Fruit fly (Drosophila melanogaster): ENCODE measurements around the gene Tektin-C.

Tektin-C gene

DNA sequence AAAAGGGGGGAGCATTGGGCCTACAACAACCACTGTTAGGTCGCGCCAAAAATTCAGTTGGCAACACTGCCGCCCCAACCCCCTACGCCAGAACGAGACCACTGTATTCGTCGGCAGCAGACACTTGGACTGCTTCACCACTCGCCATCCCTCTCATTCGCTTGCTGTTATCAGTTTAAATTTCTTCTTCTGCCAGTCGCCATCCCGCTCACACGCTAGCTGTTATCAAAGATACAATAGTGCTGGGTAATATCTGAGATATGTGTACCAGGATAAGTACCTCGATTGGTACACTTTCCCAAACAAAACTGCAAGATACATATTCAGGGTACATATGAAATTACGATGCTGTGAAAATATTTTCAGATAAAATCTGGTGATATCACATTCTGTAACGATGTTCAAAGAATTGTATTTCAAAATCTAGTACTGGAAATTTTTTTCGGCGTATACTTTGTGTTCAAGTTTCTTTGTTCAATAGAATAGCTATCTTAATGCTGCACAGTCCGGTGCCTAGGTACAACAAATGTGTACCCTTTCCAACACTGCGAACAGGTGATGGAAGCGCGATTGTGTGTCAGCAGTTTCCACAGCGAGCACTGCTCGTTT is 25.4 kb downstream of the Tektin-C start (continued):
- TF ChIP-seq Dbx (GFP tag; IDR thresholded peaks at IDR 0.05) (peak; percentile 74; the same call in 2 of the 3 replicates), al (GFP tag; IDR thresholded peaks at IDR 0.05) (peak; percentile 53; the same call in 1 of the 2 replicates), gcm (GFP tag; optimal IDR thresholded peaks at IDR 0.05) (peak; percentile 81), amos (GFP tag; IDR thresholded peaks at IDR 0.05; ENCODE audit: partially characterized antibody) (peak; percentile 44; the same call in 1 of the 2 replicates), Neu2 (GFP tag; optimal IDR thresholded peaks at IDR 0.05; ENCODE audit: borderline replicate concordance) (no peak), zfh1 (GFP tag; IDR thresholded peaks at IDR 0.05) (peak; percentile 74), sqz (GFP tag; optimal IDR thresholded peaks at IDR 0.05) (no peak), CG16779 (GFP tag; IDR thresholded peaks at IDR 0.05) (0 out of 2 replicates have a peak, but pooled peaks have one; percentile 7), CG15073 (GFP tag; optimal IDR thresholded peaks at IDR 0.05) (peak; percentile 35), jing (GFP tag; optimal IDR thresholded peaks at IDR 0.05) (peak; percentile 38), Ptx1 (GFP tag; IDR thresholded peaks at IDR 0.05) (peak; percentile 69), CG8924 (tag; optimal IDR thresholded peaks at IDR 0.05) (peak; percentile 88), sob (GFP tag; IDR thresholded peaks at IDR 0.05) (peak; percentile 71), CG6683 (GFP tag; optimal IDR thresholded peaks at IDR 0.05) (peak; percentile 55), aop (GFP tag; IDR thresholded peaks at IDR 0.05) (no peak), CG18476 (GFP tag; optimal IDR thresholded peaks at IDR 0.05) (peak; percentile 84), org-1 (GFP tag; optimal IDR thresholded peaks at IDR 0.05) (peak; percentile 90), Mrtf (GFP tag; IDR thresholded peaks at IDR 0.05) (peak; percentile 43; the same call in 1 of the 3 replicates), CG14050 (GFP tag; IDR thresholded peaks at IDR 0.05) (peak; percentile 50), CG11456 (GFP tag; IDR thresholded peaks at IDR 0.05) (peak; percentile 39; the same call in 1 of the 3 replicates), Nf-YB (GFP tag; optimal IDR thresholded peaks at IDR 0.05) (peak; percentile 76), zen (tag; optimal IDR thresholded peaks at IDR 0.05) (peak; percentile 68), CG2678 (tag; optimal IDR thresholded peaks at IDR 0.05) (peak; percentile 91), exex (tag; optimal IDR thresholded peaks at IDR 0.05) (no peak), D (optimal IDR thresholded peaks at IDR 0.05) (no peak), D (GFP tag; optimal IDR thresholded peaks at IDR 0.05) (peak; percentile 74), CG1529 (GFP tag; optimal IDR thresholded peaks at IDR 0.05) (peak; percentile 82), bowl (GFP tag; IDR thresholded peaks at IDR 0.05) (no peak), Spps (tag; optimal IDR thresholded peaks at IDR 0.05) (peak; percentile 48), vfl (GFP tag; optimal IDR thresholded peaks at IDR 0.05) (peak; percentile 73), CG30020 (tag; optimal IDR thresholded peaks at IDR 0.05) (peak; percentile 73), CG10654 (GFP tag; optimal IDR thresholded peaks at IDR 0.05) (peak; percentile 76), CG15514 (GFP tag; optimal IDR thresholded peaks at IDR 0.05) (peak; percentile 65), CG14667 (GFP tag; IDR thresholded peaks at IDR 0.05) (no peak; the same call in 1 of the 2 replicates), CG30431 (GFP tag; optimal IDR thresholded peaks at IDR 0.05) (peak; percentile 58), CG1603 (tag; optimal IDR thresholded peaks at IDR 0.05) (peak; percentile 73), Poxn (GFP tag; IDR thresholded peaks at IDR 0.05) (no peak; the same call in 1 of the 2 replicates), vnd (GFP tag; IDR thresholded peaks at IDR 0.05; ENCODE audit: partially characterized antibody) (no peak), CG10267 (tag; optimal IDR thresholded peaks at IDR 0.05) (peak; percentile 94), E2f2 (GFP tag; IDR thresholded peaks at IDR 0.05) (peak; percentile 41; the same call in 1 of the 2 replicates), CkIIα-i1 (GFP tag; IDR thresholded peaks at IDR 0.05) (no peak), CG2116 (GFP tag; optimal IDR thresholded peaks at IDR 0.05) (peak; percentile 48), PHDP (tag; optimal IDR thresholded peaks at IDR 0.05) (peak; percentile 91), Myb (GFP tag; optimal IDR thresholded peaks at IDR 0.05) (peak; percentile 76), CG18262 (tag; optimal IDR thresholded peaks at IDR 0.05) (peak; percentile 86), CG4328 (GFP tag; optimal IDR thresholded peaks at IDR 0.05) (peak; percentile 91), grau (tag; optimal IDR thresholded peaks at IDR 0.05) (peak; percentile 89), CG13775 (GFP tag; optimal IDR thresholded peaks at IDR 0.05) (peak; percentile 75), Mes4 (GFP tag; optimal IDR thresholded peaks at IDR 0.05) (peak; percentile 75), CG18619 (GFP tag; optimal IDR thresholded peaks at IDR 0.05) (peak; percentile 85)

Measured in whole organism, embryonic.